Worm (Caenorhabditis elegans) whole organism, midembryonic: Measurements from ENCODE around the gene C16A3.2.

Experiments
- T22C8.4 ChIP-seq: fragments of 200-800 bp; sonication (Bioruptor generic); IDR thresholded peaks from 2 replicates; pipeline ENCODE4 v1.3.6; 2022; ENCODE audit warnings: missing genetic modification characterization, missing compliant biosample characterization
- cog-1 ChIP-seq: sonication (generic microtip); optimal IDR thresholded peaks from 2 replicates; lab custom pipeline; 2016; ENCODE audit warnings: missing genetic modification characterization, missing compliant biosample characterization
- flt-1 ChIP-seq: fragments of 200-800 bp; sonication (Bioruptor generic); IDR thresholded peaks from 2 replicates; pipeline ENCODE4 v1.3.6; 2022; ENCODE audit warnings: missing genetic modification characterization, missing compliant biosample characterization
- klf-2 ChIP-seq: fragments of 200-800 bp; sonication (Bioruptor generic); conservative IDR thresholded peaks from 2 replicates; pipeline ENCODE4 v1.3.6; 2022; ENCODE audit warnings: missing genetic modification reagents, missing genetic modification characterization, missing compliant biosample characterization
- med-1 ChIP-seq: sonication (generic microtip); optimal IDR thresholded peaks from 2 replicates; lab custom pipeline; 2017; ENCODE audit warnings: missing genetic modification characterization, mild to moderate bottlenecking, missing compliant biosample characterization, antibody characterized with exemption, missing genetic modification reagents; ENCODE audit not compliant: insufficient read depth
- ref-1 ChIP-seq: fragments of 200-800 bp; sonication (Bioruptor generic); conservative IDR thresholded peaks from 2 replicates; pipeline ENCODE4 v1.3.6; 2022; ENCODE audit warnings: missing genetic modification reagents, missing genetic modification characterization, missing compliant biosample characterization
- tab-1 ChIP-seq: fragments of 200-800 bp; sonication (Bioruptor generic); IDR thresholded peaks from 2 replicates; pipeline ENCODE4 v1.3.6; 2022; ENCODE audit warnings: missing genetic modification characterization, missing compliant biosample characterization
- ztf-23 ChIP-seq: fragments of 200-800 bp; sonication (Bioruptor generic); IDR thresholded peaks from 2 replicates; pipeline ENCODE4 v1.3.6; 2022; ENCODE audit warnings: missing genetic modification reagents, missing genetic modification characterization, missing compliant biosample characterization
- ztf-29 ChIP-seq: fragments of 200-800 bp; sonication (Bioruptor generic); IDR thresholded peaks from 2 replicates; pipeline ENCODE4 v1.3.6; 2022; ENCODE audit warnings: missing genetic modification reagents, missing genetic modification characterization, missing compliant biosample characterization

Gene C16A3.2

DNA sequence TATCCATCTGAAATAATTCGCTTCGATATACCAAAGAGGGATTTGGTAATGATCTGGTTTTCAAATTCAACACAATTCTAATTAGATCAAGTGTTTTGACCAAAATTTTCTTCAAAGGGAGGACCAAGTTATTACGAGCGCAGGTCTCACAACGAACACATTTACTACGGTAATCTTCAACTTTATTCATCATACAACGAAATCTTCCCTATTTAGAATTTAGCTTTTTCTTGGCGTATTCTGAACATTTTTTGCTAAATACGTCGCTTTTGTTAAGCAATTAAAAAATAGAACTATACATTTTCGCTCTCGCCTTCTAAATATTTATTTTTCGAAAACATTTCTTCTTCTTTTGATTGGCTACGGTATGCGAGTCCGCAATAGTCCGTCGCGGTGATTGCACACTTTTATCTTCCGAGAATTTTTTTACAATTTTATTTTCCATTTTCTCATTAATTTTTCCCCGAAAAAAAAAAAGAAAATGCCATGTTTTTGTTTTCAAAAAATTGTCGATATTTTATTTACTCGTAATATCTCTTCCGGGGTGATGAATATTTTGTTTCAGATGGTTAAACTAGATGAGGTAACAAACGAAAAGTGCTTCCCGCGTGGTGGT is 6.5 kb upstream of the C16A3.2 start, which contains the start of gene let-716:
TSS of gene let-716 (plus strand) at position 566 of the 616 bp plus-strand sequence.
- TF ChIP-seq ztf-23 (GFP tag; lab: Robert Waterston, UW) (no peak), T22C8.4 (GFP tag; lab: Robert Waterston, UW) (no peak), cog-1 (no peak), ztf-29 (no peak), tab-1 (no peak), klf-2 (GFP tag; lab: Robert Waterston, UW) (no peak), ref-1 (GFP tag; lab: Robert Waterston, UW) (no peak), flt-1 (GFP tag; lab: Robert Waterston, UW) (no peak), med-1 (GFP tag; lab: Kevin White, UChicago) (no peak)

DNA sequence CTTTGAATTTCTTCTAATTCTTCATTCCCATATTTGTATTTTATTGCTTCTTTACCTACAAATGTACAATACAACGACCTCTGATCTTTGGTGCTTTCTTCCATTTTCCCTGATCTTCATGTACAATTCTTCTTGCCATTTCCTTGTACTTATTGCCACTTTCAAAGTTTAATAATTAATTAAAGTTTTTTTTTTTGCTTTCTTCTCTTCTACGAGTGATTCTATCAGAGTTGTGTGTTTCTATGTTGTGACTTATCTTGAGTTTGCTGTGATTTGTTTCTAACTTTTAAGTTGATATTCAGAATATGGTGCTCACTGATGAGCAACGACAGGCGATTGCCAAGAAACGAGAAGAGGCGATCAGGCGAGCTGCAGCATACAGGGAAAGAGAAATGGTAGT is 1.0 kb downstream of the C16A3.2 start, which contains the start of gene smrc-1:
TSS of gene smrc-1 (plus strand) at position 301 of the 400 bp plus-strand sequence.
- TF ChIP-seq med-1 (GFP tag; lab: Kevin White, UChicago) (no peak), T22C8.4 (GFP tag; lab: Robert Waterston, UW) (no peak), cog-1 (no peak), klf-2 (GFP tag; lab: Robert Waterston, UW) (no peak), ztf-29 (no peak), flt-1 (GFP tag; lab: Robert Waterston, UW) (no peak), tab-1 (no peak), ref-1 (GFP tag; lab: Robert Waterston, UW) (no peak), ztf-23 (GFP tag; lab: Robert Waterston, UW) (no peak)

DNA sequence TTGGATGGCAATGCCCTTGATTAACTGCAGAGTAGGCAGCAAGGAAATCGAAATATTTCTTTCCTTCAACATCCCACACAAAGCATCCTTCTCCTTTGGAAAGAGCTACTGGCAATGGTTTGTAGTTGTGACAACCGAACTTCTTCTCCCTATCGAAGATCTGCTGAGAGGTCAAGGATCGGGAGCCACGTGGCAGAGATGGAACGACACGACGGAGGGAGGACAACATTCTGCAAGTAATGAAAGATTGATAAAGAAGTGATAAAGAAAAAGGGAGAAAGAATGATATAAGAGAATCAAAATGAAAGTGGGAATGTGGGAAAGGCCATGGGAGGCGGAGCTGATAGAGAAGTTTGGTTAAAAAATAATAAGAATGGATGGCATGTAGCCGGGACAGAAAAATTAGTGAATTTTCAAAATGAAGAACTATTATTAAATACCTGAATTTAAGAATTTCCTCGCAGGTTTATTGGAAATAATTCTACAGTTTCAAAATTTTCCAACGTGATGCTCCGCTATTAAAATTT is 6.1 kb downstream of the C16A3.2 start, which contains the start of gene oatr-1:
TSS of gene oatr-1 (minus strand) at position 477 of the 527 bp plus-strand sequence.
- no peak for TF ChIP-seq T22C8.4 (GFP tag; lab: Robert Waterston, UW)
- no peak for TF ChIP-seq cog-1
- TF ChIP-seq tab-1: no peak
- TF ChIP-seq ztf-23 (GFP tag; lab: Robert Waterston, UW): no peak

DNA sequence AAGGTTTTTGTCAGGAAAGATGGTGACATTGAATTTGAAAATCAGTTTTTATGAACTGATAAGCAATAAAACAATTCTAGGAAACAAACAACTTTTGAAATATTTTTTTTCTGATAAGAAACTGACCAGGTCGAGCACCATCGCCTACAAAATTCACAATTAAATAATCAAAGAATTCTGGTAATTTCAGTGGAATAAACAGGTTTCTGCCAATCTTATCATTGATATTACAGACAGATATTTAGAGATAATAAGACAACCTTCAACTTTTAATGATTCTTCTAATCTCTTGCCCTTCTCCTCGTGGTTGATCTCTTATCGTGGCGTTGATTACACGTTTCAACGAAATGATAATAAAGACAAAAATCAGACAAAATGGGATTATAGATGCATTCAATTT is 6.7 kb downstream of the C16A3.2 start:
- no peak for TF ChIP-seq klf-2 (GFP tag; lab: Robert Waterston, UW)
- TF ChIP-seq cog-1: no peak
- no peak for TF ChIP-seq med-1 (GFP tag; lab: Kevin White, UChicago)
- TF ChIP-seq ref-1 (GFP tag; lab: Robert Waterston, UW): no peak
- no peak for TF ChIP-seq ztf-29
- no peak for TF ChIP-seq ztf-23 (GFP tag; lab: Robert Waterston, UW)
- no peak for TF ChIP-seq T22C8.4 (GFP tag; lab: Robert Waterston, UW)
- no peak for TF ChIP-seq flt-1 (GFP tag; lab: Robert Waterston, UW)

DNA sequence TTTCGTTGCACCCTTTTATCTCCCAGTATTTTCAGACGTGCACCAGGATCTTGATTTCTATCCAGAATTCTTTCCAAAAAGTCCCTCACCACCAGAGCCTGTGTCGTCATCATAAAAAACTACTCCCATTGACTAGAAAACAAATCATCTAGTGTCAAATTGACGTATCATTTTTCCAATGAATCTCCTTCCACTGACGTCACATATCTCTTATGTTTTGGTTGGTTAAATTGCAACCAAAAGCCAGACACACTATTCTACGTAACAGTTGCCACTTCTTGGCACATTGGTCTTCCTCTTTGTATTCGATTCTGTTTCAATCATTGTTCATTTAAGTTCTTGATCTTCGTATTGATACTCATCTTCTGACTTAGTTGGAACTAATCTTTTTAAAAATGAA is 8.5 kb downstream of the C16A3.2 start:
- TF ChIP-seq ztf-23 (GFP tag; lab: Robert Waterston, UW) (no peak), tab-1 (no peak), cog-1 (no peak)

DNA sequence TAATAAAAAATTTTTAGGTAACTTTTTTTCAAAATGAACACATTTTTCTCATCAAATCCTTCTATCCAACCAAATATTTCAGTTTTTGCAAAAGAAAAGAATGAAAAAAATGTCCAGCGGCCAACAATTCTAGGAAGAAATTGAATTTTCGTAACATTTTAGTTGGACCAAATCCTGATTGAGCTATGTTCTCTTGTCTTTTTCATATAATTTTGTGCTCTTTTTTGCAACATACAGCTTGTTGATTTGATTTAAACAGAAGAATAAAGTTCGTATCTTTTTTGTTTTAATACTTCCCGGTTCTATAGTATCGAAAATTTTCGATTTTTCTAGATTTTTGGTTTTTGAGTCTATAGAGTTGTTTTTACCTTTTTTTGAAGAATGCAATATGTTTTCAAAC is 9.8 kb downstream of the C16A3.2 start:
- no peak for TF ChIP-seq klf-2 (GFP tag; lab: Robert Waterston, UW)
- TF ChIP-seq ref-1 (GFP tag; lab: Robert Waterston, UW): no peak
- TF ChIP-seq ztf-23 (GFP tag; lab: Robert Waterston, UW): no peak
- TF ChIP-seq flt-1 (GFP tag; lab: Robert Waterston, UW): no peak
- TF ChIP-seq cog-1: no peak

DNA sequence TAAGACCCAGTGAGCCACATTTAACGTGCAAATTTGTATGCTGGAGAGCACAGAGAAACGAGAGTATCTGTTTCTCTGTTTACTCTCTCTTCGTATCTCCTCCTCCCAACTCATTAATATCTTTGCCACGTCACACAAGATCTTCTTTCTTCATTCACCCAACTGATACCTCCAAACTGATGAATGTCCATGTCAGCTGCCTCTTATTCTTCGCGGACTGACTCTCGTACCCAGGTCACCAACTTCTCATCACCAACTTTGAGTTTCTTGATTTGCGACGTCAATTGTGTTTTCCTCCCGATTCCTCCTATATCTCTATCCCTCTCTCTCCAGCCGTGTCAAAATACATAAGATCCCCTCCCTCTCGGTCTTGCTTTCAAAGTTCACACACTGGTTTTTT is 12.7 kb downstream of the C16A3.2 start:
- TF ChIP-seq ztf-23 (GFP tag; lab: Robert Waterston, UW) (no peak), T22C8.4 (GFP tag; lab: Robert Waterston, UW) (no peak), cog-1 (no peak), med-1 (GFP tag; lab: Kevin White, UChicago) (no peak), ztf-29 (no peak), klf-2 (GFP tag; lab: Robert Waterston, UW) (no peak), tab-1 (no peak), flt-1 (GFP tag; lab: Robert Waterston, UW) (no peak), ref-1 (GFP tag; lab: Robert Waterston, UW) (no peak)

DNA sequence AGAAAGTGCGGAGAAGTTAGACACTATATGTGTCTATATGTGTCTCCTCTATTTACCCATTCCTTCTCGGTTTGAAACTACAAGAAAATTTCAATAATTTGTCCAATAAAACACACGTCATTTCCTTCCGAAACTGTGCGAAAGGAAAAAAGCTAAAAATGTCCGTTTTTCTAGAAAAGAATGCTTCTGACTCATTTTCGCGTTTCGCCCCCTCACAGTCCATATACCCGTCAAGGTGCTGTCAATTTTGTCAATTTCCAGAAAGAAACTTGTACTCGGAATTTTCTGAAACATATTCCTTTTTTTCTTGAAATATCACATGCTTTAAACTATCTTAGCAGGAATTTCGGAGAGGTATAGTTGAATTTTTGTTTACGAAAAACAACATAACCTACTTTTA is 13.2 kb downstream of the C16A3.2 start:
- no peak for TF ChIP-seq tab-1
- TF ChIP-seq ztf-29: no peak
- no peak for TF ChIP-seq cog-1
- TF ChIP-seq med-1 (GFP tag; lab: Kevin White, UChicago): no peak
- TF ChIP-seq klf-2 (GFP tag; lab: Robert Waterston, UW): no peak
- TF ChIP-seq flt-1 (GFP tag; lab: Robert Waterston, UW): no peak
- no peak for TF ChIP-seq ztf-23 (GFP tag; lab: Robert Waterston, UW)
- TF ChIP-seq ref-1 (GFP tag; lab: Robert Waterston, UW): no peak
- no peak for TF ChIP-seq T22C8.4 (GFP tag; lab: Robert Waterston, UW)

DNA sequence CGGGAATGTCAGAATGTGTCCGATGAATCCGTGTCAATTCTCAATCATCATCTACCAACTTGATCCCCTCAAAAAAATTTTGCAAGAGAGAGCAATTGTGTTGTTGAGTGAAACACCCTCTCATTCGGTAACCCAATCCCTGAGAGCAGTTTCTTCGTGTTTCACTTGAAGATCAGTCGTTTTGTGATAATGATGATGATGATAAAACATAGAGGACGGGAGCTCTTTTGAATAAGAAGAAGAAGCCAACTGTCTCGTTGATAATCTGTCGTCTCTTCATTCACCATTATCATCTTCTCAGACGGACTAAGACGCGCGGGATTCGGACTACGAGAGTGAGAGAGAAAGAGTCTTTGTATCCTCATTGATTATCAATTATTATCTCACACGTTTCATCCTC is 15.5 kb downstream of the C16A3.2 start:
- TF ChIP-seq klf-2 (GFP tag; lab: Robert Waterston, UW) (no peak), T22C8.4 (GFP tag; lab: Robert Waterston, UW) (no peak), ztf-29 (no peak), cog-1 (no peak), tab-1 (no peak), flt-1 (GFP tag; lab: Robert Waterston, UW) (no peak), ztf-23 (GFP tag; lab: Robert Waterston, UW) (no peak), ref-1 (GFP tag; lab: Robert Waterston, UW) (no peak), med-1 (GFP tag; lab: Kevin White, UChicago) (no peak)

DNA sequence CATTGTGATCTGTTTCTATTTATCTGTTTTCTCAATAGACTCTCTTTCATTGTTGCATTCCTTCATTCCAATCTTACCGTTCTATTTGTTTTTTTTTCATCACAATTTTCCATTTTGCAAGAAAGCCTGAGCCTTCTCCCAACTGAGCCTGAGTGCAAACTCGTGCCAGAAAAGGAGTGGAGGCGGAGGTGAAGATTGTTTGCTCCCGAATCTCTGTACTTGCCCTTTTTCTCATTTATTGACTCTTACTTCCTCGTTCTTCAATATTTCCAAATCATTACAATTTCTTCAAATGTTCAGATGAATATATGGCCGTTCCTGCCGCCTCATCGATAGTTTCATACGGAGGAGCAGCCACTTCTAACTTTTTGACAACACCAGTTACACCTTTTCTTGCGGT is 17.2 kb downstream of the C16A3.2 start, which contains the start of gene let-756:
TSS of gene let-756 (plus strand) at position 301 of the 400 bp plus-strand sequence.
- no peak for TF ChIP-seq tab-1
